Worm (Caenorhabditis elegans) whole organism, L1 larva: ENCODE data around the gene F47B7.3.

Source experiments
- fkh-4 ChIP-seq: sonication (generic microtip); optimal IDR thresholded peaks from 2 replicates; lab custom pipeline; 2016; ENCODE audit warnings: missing compliant biosample characterization, missing genetic modification characterization, borderline replicate concordance
- nhr-237 ChIP-seq: fragments of 150-350 bp; optimal IDR thresholded peaks from 2 replicates; lab custom pipeline; 2014; ENCODE audit warnings: missing biosample characterization, missing genetic modification characterization
- nhr-77 ChIP-seq: fragments of 150-350 bp; optimal IDR thresholded peaks from 2 replicates; lab custom pipeline; 2014; ENCODE audit warnings: missing biosample characterization, missing genetic modification characterization

- TF ChIP-seq fkh-4 (tag; lab: Kevin White, UChicago) (no peak), nhr-237 (tag; lab: Kevin White, UChicago) (no peak), nhr-77 (tag; lab: Kevin White, UChicago) (no peak)
Measured at ce11 chrX:3794161-3794560, 30.0 kb upstream of the F47B7.3 start.
